Worm (Caenorhabditis elegans) whole organism, early embryonic: ENCODE data around the gene smg-9.

Source experiments
- B0310.2 ChIP-seq: sonication (generic microtip); optimal IDR thresholded peaks from 2 replicates; lab custom pipeline; 2016; ENCODE audit warnings: mild to moderate bottlenecking, missing genetic modification characterization, missing compliant biosample characterization
- F13C5.2 ChIP-seq: sonication (generic microtip); optimal IDR thresholded peaks from 2 replicates; lab custom pipeline; 2017; ENCODE audit warnings: mild to moderate bottlenecking, missing genetic modification characterization, inconsistent platforms, missing compliant biosample characterization
- aly-1 ChIP-seq: sonication (generic microtip); optimal IDR thresholded peaks from 2 replicates; lab custom pipeline; 2016; ENCODE audit warnings: missing genetic modification characterization, missing compliant biosample characterization
- ama-1 ChIP-seq: fragments of 150-350 bp; optimal IDR thresholded peaks from 2 replicates; lab custom pipeline; 2014
- ceh-13 ChIP-seq: fragments of 200-800 bp; sonication (Bioruptor generic); optimal IDR thresholded peaks from 2 replicates; lab custom pipeline; 2018; ENCODE audit warnings: mild to moderate bottlenecking, missing genetic modification characterization, missing compliant biosample characterization
- ceh-36 ChIP-seq: sonication (generic microtip); optimal IDR thresholded peaks from 2 replicates; lab custom pipeline; 2016; ENCODE audit warnings: missing genetic modification characterization, inconsistent platforms, missing compliant biosample characterization
- ets-7 ChIP-seq: sonication (generic microtip); optimal IDR thresholded peaks from 2 replicates; lab custom pipeline; 2016; ENCODE audit warnings: missing genotype, missing genetic modification characterization, missing compliant biosample characterization
- flt-1 ChIP-seq: fragments of 200-800 bp; sonication (Bioruptor generic); IDR thresholded peaks from 2 replicates; pipeline ENCODE4 v1.3.6; 2022; ENCODE audit warnings: missing genetic modification characterization, missing compliant biosample characterization
- hmbx-1 ChIP-seq: sonication (generic microtip); optimal IDR thresholded peaks from 2 replicates; lab custom pipeline; 2016; ENCODE audit warnings: mild to moderate bottlenecking, missing genetic modification characterization, missing compliant biosample characterization
- hmg-4 ChIP-seq: fragments of 200-800 bp; sonication (Bioruptor generic); optimal IDR thresholded peaks from 2 replicates; lab custom pipeline; 2018; ENCODE audit warnings: mild to moderate bottlenecking, missing genetic modification characterization, missing compliant biosample characterization
- hnd-1 ChIP-seq: sonication (generic microtip); optimal IDR thresholded peaks from 2 replicates; lab custom pipeline; 2016; ENCODE audit warnings: missing genetic modification characterization, missing compliant biosample characterization
- pes-1 ChIP-seq: fragments of 200-800 bp; sonication (Bioruptor generic); IDR thresholded peaks from 2 replicates; pipeline ENCODE4 v1.3.6; 2022; ENCODE audit warnings: missing genetic modification reagents, missing genetic modification characterization, missing compliant biosample characterization
- scrt-1 ChIP-seq: fragments of 200-800 bp; sonication (Bioruptor generic); IDR thresholded peaks from 2 replicates; pipeline ENCODE4 v1.3.6; 2022; ENCODE audit warnings: missing genetic modification characterization, missing compliant biosample characterization
- sea-1 ChIP-seq: fragments of 200-800 bp; sonication (Bioruptor generic); conservative IDR thresholded peaks from 2 replicates; pipeline ENCODE4 v1.3.6; 2022; ENCODE audit warnings: missing genetic modification characterization, missing compliant biosample characterization
- tbx-11 ChIP-seq: fragments of 200-800 bp; sonication (Bioruptor generic); IDR thresholded peaks from 2 replicates; pipeline ENCODE4 v1.3.6; 2022; ENCODE audit warnings: missing genetic modification characterization, missing compliant biosample characterization
- tbx-37 ChIP-seq: fragments of 200-800 bp; sonication (Bioruptor generic); conservative IDR thresholded peaks from 2 replicates; pipeline ENCODE4 v1.3.6; 2022; ENCODE audit warnings: missing genetic modification reagents, missing genetic modification characterization, missing compliant biosample characterization
- tra-4 ChIP-seq: sonication (generic microtip); optimal IDR thresholded peaks from 2 replicates; lab custom pipeline; 2017; ENCODE audit warnings: missing genetic modification characterization, missing compliant biosample characterization

The smg-9 gene

DNA sequence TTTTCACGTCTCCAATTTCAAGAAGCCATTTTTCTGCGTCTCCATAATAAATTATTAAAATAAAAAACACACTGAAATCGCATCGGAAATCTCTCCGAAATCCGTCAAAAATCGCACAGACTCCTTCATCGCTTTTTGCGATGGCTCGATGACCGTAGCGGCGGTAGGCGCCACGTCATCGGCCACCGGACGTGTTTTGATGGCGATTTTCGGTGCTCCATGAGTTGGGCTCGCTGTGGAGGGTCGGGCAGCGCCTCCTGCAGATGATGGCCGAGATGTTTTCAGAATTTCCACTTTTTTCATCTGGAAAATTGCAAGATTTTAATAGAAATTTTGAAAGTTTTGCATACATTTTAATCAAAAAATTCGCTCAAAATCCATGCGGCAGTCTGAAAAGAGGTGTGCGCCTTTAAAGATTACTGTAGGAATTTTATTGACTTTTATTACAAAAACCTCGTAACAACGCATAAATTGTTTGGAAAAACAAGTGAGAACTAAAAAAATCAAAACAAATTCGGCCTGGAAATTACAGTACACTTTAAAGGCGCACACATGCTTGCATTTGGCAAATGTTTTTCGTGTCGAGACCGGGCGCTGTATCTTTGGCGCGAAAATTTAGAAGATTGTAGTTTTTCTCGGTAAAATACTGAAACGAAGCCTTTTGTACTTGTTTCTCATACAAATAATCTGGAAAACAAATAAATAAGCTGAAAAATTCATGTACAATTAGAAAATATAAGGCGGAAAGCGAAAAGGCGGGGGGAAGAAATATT lies at the start of gene smg-9:
TSS of gene smg-9 (minus strand) at position 663 of the 773 bp plus-strand sequence.
- TF ChIP-seq ets-7 (tag; lab: Kevin White, UChicago) (no peak), scrt-1 (GFP tag; lab: Robert Waterston, UW) (0 out of 2 replicates have a peak, but pooled peaks have one; percentile 25)

DNA sequence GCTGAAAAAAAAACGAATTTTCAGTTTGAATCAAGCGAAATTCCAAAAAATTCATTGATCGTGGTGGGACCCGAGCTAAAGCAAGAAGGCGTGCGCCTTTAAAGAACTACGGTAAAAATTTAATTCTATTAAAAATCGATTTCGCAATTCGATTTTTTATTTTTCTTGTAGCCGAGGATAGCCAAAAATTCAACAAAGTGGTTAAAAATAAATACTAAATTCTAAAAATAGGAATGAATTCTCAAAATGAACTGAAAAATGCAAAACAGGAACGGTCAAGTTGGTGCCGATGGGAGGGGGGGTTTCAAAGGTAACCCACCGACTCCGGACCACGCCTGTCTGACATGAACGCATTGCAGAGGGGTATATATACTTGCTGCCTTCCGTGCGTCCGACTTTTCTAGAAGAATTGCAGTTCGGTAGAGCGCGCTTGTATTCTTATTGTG lies 48.5 kb upstream of the smg-9 start:
- 0 out of 2 replicates have a peak, but pooled peaks have one; percentile 38 for TF ChIP-seq tbx-37
- TF ChIP-seq B0310.2 (tag; lab: Kevin White, UChicago), result no peak
- no peak for TF ChIP-seq hmbx-1 (tag; lab: Kevin White, UChicago)
- no peak for TF ChIP-seq F13C5.2 (tag; lab: Kevin White, UChicago)
- TF ChIP-seq aly-1 (tag; lab: Kevin White, UChicago), result no peak
- TF ChIP-seq ama-1 (lab: Kevin White, UChicago), result no peak
- peak; percentile 83 for TF ChIP-seq sea-1 (GFP tag; lab: Robert Waterston, UW)
- TF ChIP-seq ets-7 (tag; lab: Kevin White, UChicago), result no peak
- peak; percentile 54 for TF ChIP-seq flt-1 (GFP tag; lab: Robert Waterston, UW)
- peak; percentile 75 for TF ChIP-seq pes-1
- no peak for TF ChIP-seq scrt-1 (GFP tag; lab: Robert Waterston, UW)

DNA sequence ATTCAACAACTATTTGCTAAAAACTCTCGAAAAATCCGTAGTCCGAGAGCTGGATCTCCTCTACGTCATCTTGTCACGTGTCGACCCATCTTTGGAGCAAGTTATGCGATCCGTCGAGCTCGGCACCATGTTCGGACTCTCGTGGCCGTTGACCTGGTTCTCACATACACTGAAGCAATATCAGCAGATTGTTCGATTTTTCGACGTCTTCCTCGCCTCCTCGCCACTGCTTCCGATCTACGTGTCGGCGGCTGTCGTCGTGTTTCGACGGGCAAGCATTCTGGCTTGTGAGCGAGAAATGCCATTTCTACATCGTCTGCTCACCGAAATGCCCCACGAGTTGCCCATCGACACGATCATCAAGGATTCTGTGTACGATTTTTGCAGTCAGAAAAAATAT lies 46.7 kb upstream of the smg-9 start:
- TF ChIP-seq ets-7 (tag; lab: Kevin White, UChicago) (no peak), B0310.2 (tag; lab: Kevin White, UChicago) (no peak), F13C5.2 (tag; lab: Kevin White, UChicago) (no peak), flt-1 (GFP tag; lab: Robert Waterston, UW) (no peak), scrt-1 (GFP tag; lab: Robert Waterston, UW) (no peak)

DNA sequence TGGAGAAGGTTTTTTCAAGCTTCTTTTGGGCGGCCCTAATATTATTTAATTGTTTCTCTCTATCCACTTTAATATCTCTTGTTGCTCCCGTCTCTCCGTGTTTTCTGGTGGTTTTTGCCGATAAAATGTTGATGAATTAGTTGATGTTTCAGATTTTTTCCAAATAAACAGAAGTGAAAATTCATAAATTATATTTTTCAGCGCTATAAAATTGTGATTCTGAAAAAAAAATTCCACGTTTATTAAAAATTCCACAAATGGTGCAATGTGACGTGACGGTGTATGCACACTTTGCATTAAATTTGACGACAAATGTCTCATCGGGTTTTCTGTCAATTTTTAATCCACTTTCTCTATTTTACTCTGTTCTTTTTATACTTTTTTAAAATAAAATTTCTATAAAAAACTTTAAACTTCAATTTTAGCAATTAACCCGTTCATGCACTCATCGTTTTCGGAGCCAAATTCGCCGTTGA lies 45.4 kb upstream of the smg-9 start, which contains the start of gene tbc-20:
TSS of gene tbc-20 (plus strand) at position 426 of the 476 bp plus-strand sequence.
- TF ChIP-seq pes-1, result no peak
- TF ChIP-seq ceh-13 (GFP tag; lab: Kevin White, UChicago), result no peak
- no peak for TF ChIP-seq flt-1 (GFP tag; lab: Robert Waterston, UW)
- no peak for TF ChIP-seq hmbx-1 (tag; lab: Kevin White, UChicago)
- TF ChIP-seq tra-4, result no peak
- TF ChIP-seq B0310.2 (tag; lab: Kevin White, UChicago), result no peak
- no peak for TF ChIP-seq hnd-1
- no peak for TF ChIP-seq F13C5.2 (tag; lab: Kevin White, UChicago)
- no peak for TF ChIP-seq scrt-1 (GFP tag; lab: Robert Waterston, UW)
- TF ChIP-seq sea-1 (GFP tag; lab: Robert Waterston, UW), result no peak
- no peak for TF ChIP-seq hmg-4 (GFP tag; lab: Kevin White, UChicago)
- no peak for TF ChIP-seq tbx-37
- no peak for TF ChIP-seq ceh-36 (tag; lab: Kevin White, UChicago)
- TF ChIP-seq aly-1 (tag; lab: Kevin White, UChicago), result no peak

DNA sequence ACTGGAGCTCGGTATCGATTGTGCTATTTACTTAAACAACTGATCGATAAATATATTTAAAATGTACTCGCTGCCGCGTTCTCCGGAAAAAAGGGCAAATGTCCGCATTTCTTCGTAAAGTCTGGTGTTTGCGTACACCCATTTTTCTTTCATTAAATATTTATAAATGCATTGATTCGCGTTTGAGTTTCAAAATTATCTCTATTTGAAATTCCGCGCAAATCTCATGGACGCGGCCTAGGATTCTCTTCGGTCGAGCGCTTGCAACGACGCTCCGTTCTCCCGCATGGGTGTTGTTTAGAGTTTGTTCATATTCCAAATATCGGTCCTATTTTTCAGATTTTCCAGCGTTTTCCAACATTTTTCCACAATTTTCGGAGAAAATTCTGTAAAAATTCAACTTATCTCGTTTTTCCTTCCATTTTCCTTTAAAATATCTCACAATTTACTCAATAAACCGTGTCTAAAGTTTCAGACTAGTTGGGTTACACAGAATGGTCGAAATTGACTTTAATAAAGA lies 42.3 kb upstream of the smg-9 start, which contains the start of gene eif-3.B:
TSS of gene eif-3.B (plus strand) at position 470 of the 520 bp plus-strand sequence.
- no peak for TF ChIP-seq ceh-13 (GFP tag; lab: Kevin White, UChicago)
- no peak for TF ChIP-seq flt-1 (GFP tag; lab: Robert Waterston, UW)
- TF ChIP-seq tra-4, result no peak
- peak; percentile 30 for TF ChIP-seq ets-7 (tag; lab: Kevin White, UChicago)
- no peak for TF ChIP-seq ceh-36 (tag; lab: Kevin White, UChicago)
- TF ChIP-seq tbx-37, result peak; percentile 93
- no peak for TF ChIP-seq hmbx-1 (tag; lab: Kevin White, UChicago)
- peak; percentile 78 for TF ChIP-seq pes-1
- peak; percentile 53 for TF ChIP-seq hmg-4 (GFP tag; lab: Kevin White, UChicago)
- TF ChIP-seq F13C5.2 (tag; lab: Kevin White, UChicago), result peak; percentile 79
- peak; percentile 3 for TF ChIP-seq B0310.2 (tag; lab: Kevin White, UChicago)
- TF ChIP-seq aly-1 (tag; lab: Kevin White, UChicago), result no peak
- no peak for TF ChIP-seq scrt-1 (GFP tag; lab: Robert Waterston, UW)
- no peak for TF ChIP-seq ama-1 (lab: Kevin White, UChicago)
- TF ChIP-seq tbx-11, result peak; percentile 52; the same call in 1 of the 2 replicates
- TF ChIP-seq hnd-1, result no peak
- TF ChIP-seq sea-1 (GFP tag; lab: Robert Waterston, UW), result 0 out of 2 replicates have a peak, but pooled peaks have one; percentile 34

DNA sequence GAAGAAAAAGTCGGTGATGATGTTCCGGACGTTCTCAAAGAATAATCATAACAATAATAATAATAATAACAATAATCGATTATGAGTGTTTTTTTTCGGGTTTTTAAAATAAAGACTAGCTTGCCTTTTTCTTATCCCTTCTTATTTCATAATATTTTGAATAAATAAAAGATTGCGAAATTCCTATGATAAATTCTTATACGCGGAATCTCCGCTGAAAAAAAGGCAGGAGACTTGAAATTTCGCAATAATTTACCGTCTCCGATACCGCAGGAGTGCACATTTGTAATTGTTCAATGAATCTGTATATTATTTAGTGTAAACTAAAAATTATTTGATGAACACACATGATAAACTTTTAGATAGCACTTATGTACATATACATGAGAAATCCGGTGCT lies 39.8 kb upstream of the smg-9 start:
- TF ChIP-seq sea-1 (GFP tag; lab: Robert Waterston, UW) (no peak), pes-1 (no peak), flt-1 (GFP tag; lab: Robert Waterston, UW) (no peak), B0310.2 (tag; lab: Kevin White, UChicago) (no peak), tbx-37 (no peak), ama-1 (lab: Kevin White, UChicago) (no peak), aly-1 (tag; lab: Kevin White, UChicago) (no peak), hnd-1 (no peak), tra-4 (no peak)

DNA sequence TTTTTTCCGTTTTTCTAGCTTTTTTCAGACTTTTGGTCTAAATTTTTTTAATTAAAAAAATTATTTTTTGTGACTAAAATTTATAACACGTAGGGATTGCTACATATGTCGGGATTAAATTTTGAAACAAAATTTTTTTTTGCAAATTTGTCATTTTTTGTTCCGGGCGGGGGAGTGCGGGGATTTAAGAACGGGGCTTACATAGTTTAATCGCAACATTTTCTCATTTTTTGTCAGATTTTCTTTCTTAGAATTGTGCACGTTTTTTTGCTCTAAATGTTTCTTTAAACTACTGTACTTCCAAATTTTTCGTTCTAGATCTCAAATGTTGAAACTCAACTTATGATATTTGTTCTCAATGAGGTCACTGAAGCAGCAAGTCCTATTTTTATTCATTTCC lies 38.1 kb upstream of the smg-9 start, which contains the start of gene Y54E2A.10:
TSS of gene Y54E2A.10 (plus strand) at position 301 of the 400 bp plus-strand sequence.
- TF ChIP-seq pes-1 (no peak), sea-1 (GFP tag; lab: Robert Waterston, UW) (no peak), ceh-36 (tag; lab: Kevin White, UChicago) (no peak), aly-1 (tag; lab: Kevin White, UChicago) (no peak), ceh-13 (GFP tag; lab: Kevin White, UChicago) (no peak), tra-4 (no peak), scrt-1 (GFP tag; lab: Robert Waterston, UW) (no peak), B0310.2 (tag; lab: Kevin White, UChicago) (no peak), hmbx-1 (tag; lab: Kevin White, UChicago) (no peak), F13C5.2 (tag; lab: Kevin White, UChicago) (no peak)
